Fruit fly (Drosophila melanogaster) whole organism, embryonic: Measurements from ENCODE around the gene CG4586.
A peak's percentile ranks its signal among the peaks of the same experiment; 100 is the strongest.

Experiments used
- Aef1 ChIP-seq: fragments of 200-800 bp; sonication (Bioruptor generic); IDR thresholded peaks from 3 replicates; pipeline ENCODE4 v1.3.6; 2022; ENCODE audit warnings: missing biosample characterization, missing genetic modification characterization
- Atf6 ChIP-seq: fragments of 200-800 bp; sonication (Bioruptor generic); IDR thresholded peaks from 2 replicates; pipeline ENCODE4 v1.3.6; 2022; ENCODE audit warnings: missing biosample characterization, missing genetic modification characterization
- CG10959 ChIP-seq: fragments of 200-800 bp; sonication (Bioruptor generic); IDR thresholded peaks from 2 replicates; pipeline ENCODE4 v1.3.6; 2022; ENCODE audit warnings: missing biosample characterization, missing genetic modification characterization
- CG12744 ChIP-seq: fragments of 200-800 bp; sonication (Bioruptor generic); optimal IDR thresholded peaks from 2 replicates; lab custom pipeline; 2016; ENCODE audit warnings: missing biosample characterization, missing genetic modification characterization
- CG13775 ChIP-seq: fragments of 200-800 bp; sonication (Bioruptor generic); optimal IDR thresholded peaks from 3 replicates; lab custom pipeline; 2017; ENCODE audit warnings: missing biosample characterization, mild to moderate bottlenecking, missing genetic modification characterization
- CG13894 ChIP-seq: fragments of 200-800 bp; sonication (Bioruptor generic); optimal IDR thresholded peaks from 3 replicates; lab custom pipeline; 2018; ENCODE audit warnings: missing biosample characterization, mild to moderate bottlenecking, missing genetic modification characterization, moderate library complexity
- CG15269 ChIP-seq: fragments of 200-800 bp; sonication (Bioruptor generic); optimal IDR thresholded peaks from 2 replicates; lab custom pipeline; 2018; ENCODE audit warnings: missing biosample characterization, mild to moderate bottlenecking, missing genetic modification characterization, moderate library complexity
- CG17612 ChIP-seq: fragments of 200-800 bp; sonication (Bioruptor generic); IDR thresholded peaks from 2 replicates; pipeline ENCODE4 v1.3.6; 2022; ENCODE audit warnings: missing biosample characterization, missing genetic modification characterization
- CG18262 ChIP-seq: fragments of 200-800 bp; optimal IDR thresholded peaks from 3 replicates; lab custom pipeline; 2019; ENCODE audit warnings: missing biosample characterization, mild to moderate bottlenecking, missing genetic modification characterization, moderate library complexity
- CG18599 ChIP-seq: fragments of 200-800 bp; sonication (Bioruptor generic); optimal IDR thresholded peaks from 3 replicates; lab custom pipeline; 2017; ENCODE audit warnings: missing biosample characterization, missing genetic modification characterization, mild to moderate bottlenecking, moderate library complexity, missing genetic modification reagents
- CG32767 ChIP-seq: fragments of 200-800 bp; sonication (Bioruptor generic); IDR thresholded peaks from 2 replicates; pipeline ENCODE4 v1.3.6; 2022; ENCODE audit warnings: missing biosample characterization, missing genetic modification characterization
- CG3281 ChIP-seq: fragments of 200-800 bp; sonication (Bioruptor generic); optimal IDR thresholded peaks from 3 replicates; lab custom pipeline; 2017; ENCODE audit warnings: missing biosample characterization, mild to moderate bottlenecking, missing genetic modification characterization
- CG33213 ChIP-seq: fragments of 200-800 bp; sonication (Bioruptor generic); optimal IDR thresholded peaks from 3 replicates; lab custom pipeline; 2016; ENCODE audit warnings: missing biosample characterization, missing genetic modification characterization
- CG43689 ChIP-seq: fragments of 200-800 bp; sonication (Bioruptor generic); IDR thresholded peaks from 2 replicates; pipeline ENCODE4 v1.3.6; 2022; ENCODE audit warnings: missing biosample characterization, missing genetic modification characterization
- CG4404 ChIP-seq: fragments of 200-800 bp; sonication (Bioruptor generic); IDR thresholded peaks from 2 replicates; pipeline ENCODE4 v1.3.6; 2022; ENCODE audit warnings: missing biosample characterization, missing genetic modification characterization
- CG6683 ChIP-seq: fragments of 200-800 bp; sonication (Bioruptor generic); optimal IDR thresholded peaks from 2 replicates; lab custom pipeline; 2017; ENCODE audit warnings: missing biosample characterization, mild to moderate bottlenecking, missing genetic modification characterization, missing genetic modification reagents
- CG6813 ChIP-seq: fragments of 200-800 bp; sonication (Bioruptor generic); optimal IDR thresholded peaks from 2 replicates; lab custom pipeline; 2017; ENCODE audit warnings: missing biosample characterization, missing genetic modification characterization, mild to moderate bottlenecking, moderate library complexity, missing genetic modification reagents
- CG8765 ChIP-seq: fragments of 200-800 bp; sonication (Bioruptor generic); IDR thresholded peaks from 2 replicates; pipeline ENCODE4 v1.3.6; 2022; ENCODE audit warnings: missing biosample characterization, missing genetic modification characterization
- CG9437 ChIP-seq: fragments of 200-800 bp; sonication (Bioruptor generic); optimal IDR thresholded peaks from 2 replicates; lab custom pipeline; 2018; ENCODE audit warnings: missing biosample characterization, mild to moderate bottlenecking, missing genetic modification characterization
- Chrac-16 ChIP-seq: fragments of 200-800 bp; sonication (Bioruptor generic); optimal IDR thresholded peaks from 3 replicates; lab custom pipeline; 2016; ENCODE audit warnings: missing biosample characterization, missing genetic modification characterization
- D19A ChIP-seq: fragments of 200-800 bp; optimal IDR thresholded peaks from 3 replicates; lab custom pipeline; 2019; ENCODE audit warnings: missing biosample characterization, mild to moderate bottlenecking, missing genetic modification characterization, moderate library complexity
- Deaf1 ChIP-seq: fragments of 200-800 bp; optimal IDR thresholded peaks from 3 replicates; lab custom pipeline; 2019; ENCODE audit warnings: missing biosample characterization, mild to moderate bottlenecking, missing genetic modification characterization, moderate library complexity
- Drgx ChIP-seq: fragments of 200-800 bp; sonication (Bioruptor generic); IDR thresholded peaks from 2 replicates; pipeline ENCODE4 v1.3.6; 2022; ENCODE audit warnings: missing biosample characterization, missing genetic modification characterization
- Fer2 ChIP-seq: fragments of 200-800 bp; sonication (Bioruptor generic); optimal IDR thresholded peaks from 2 replicates; lab custom pipeline; 2018; ENCODE audit warnings: missing biosample characterization, mild to moderate bottlenecking, missing genetic modification characterization, moderate library complexity
- Hmr ChIP-seq: fragments of 200-800 bp; sonication (Bioruptor generic); optimal IDR thresholded peaks from 3 replicates; lab custom pipeline; 2017; ENCODE audit warnings: mild to moderate bottlenecking, missing biosample characterization, missing genetic modification reagents, missing genetic modification characterization
- Lim3 ChIP-seq: fragments of 200-800 bp; sonication (Bioruptor generic); IDR thresholded peaks from 2 replicates; pipeline ENCODE4 v1.3.6; 2022; ENCODE audit warnings: missing biosample characterization, missing genetic modification characterization
- MESR4 ChIP-seq: fragments of 200-800 bp; sonication (Bioruptor generic); optimal IDR thresholded peaks from 2 replicates; lab custom pipeline; 2018; ENCODE audit warnings: missing biosample characterization, mild to moderate bottlenecking, missing genetic modification characterization, moderate library complexity
- Mad ChIP-seq: fragments of 200-800 bp; sonication (Bioruptor generic); optimal IDR thresholded peaks from 2 replicates; lab custom pipeline; 2016; ENCODE audit warnings: missing biosample characterization, missing genetic modification characterization
- Med ChIP-seq: fragments of 200-800 bp; sonication (Bioruptor generic); peaks from one replicate; lab custom pipeline; 2016; ENCODE audit warnings: missing biosample characterization, missing genetic modification characterization, mild to moderate bottlenecking, inconsistent platforms, moderate library complexity
- Oaz ChIP-seq: fragments of 200-800 bp; sonication (Bioruptor generic); IDR thresholded peaks from 2 replicates; pipeline ENCODE4 v1.3.6; 2022; ENCODE audit warnings: missing biosample characterization, missing genetic modification characterization
- Rx ChIP-seq: fragments of 200-800 bp; sonication (Bioruptor generic); IDR thresholded peaks from 2 replicates; pipeline ENCODE4 v1.3.6; 2022; ENCODE audit warnings: missing biosample characterization, missing genetic modification characterization
- Vsx1 ChIP-seq: fragments of 200-800 bp; sonication (Bioruptor generic); optimal IDR thresholded peaks from 2 replicates; lab custom pipeline; 2017; ENCODE audit warnings: missing biosample characterization, mild to moderate bottlenecking, missing genetic modification characterization, missing genetic modification reagents
- az2 ChIP-seq: fragments of 200-800 bp; sonication (Bioruptor generic); optimal IDR thresholded peaks from 3 replicates; lab custom pipeline; 2016; ENCODE audit warnings: missing biosample characterization, missing genetic modification characterization
- btn ChIP-seq: fragments of 200-800 bp; sonication (Bioruptor generic); optimal IDR thresholded peaks from 2 replicates; lab custom pipeline; 2016; ENCODE audit warnings: missing biosample characterization, missing genetic modification characterization
- cad ChIP-seq: fragments of >200 bp; optimal IDR thresholded peaks from 2 replicates; lab custom pipeline; 2017; ENCODE audit warnings: missing biosample characterization, missing genetic modification characterization
- ci ChIP-seq: fragments of 200-800 bp; sonication (Bioruptor generic); IDR thresholded peaks from 3 replicates; pipeline ENCODE4 v1.3.6; 2022; ENCODE audit warnings: missing biosample characterization, missing genetic modification characterization
- emc ChIP-seq: fragments of 200-800 bp; sonication (Bioruptor generic); optimal IDR thresholded peaks from 2 replicates; lab custom pipeline; 2016; ENCODE audit warnings: missing biosample characterization, missing genetic modification characterization
- gcm2 ChIP-seq: fragments of 200-800 bp; sonication (Bioruptor generic); optimal IDR thresholded peaks from 2 replicates; lab custom pipeline; 2016; ENCODE audit warnings: missing biosample characterization, missing genetic modification characterization
- gem ChIP-seq: fragments of 200-800 bp; sonication (Bioruptor generic); optimal IDR thresholded peaks from 2 replicates; lab custom pipeline; 2019; ENCODE audit warnings: missing biosample characterization, mild to moderate bottlenecking, missing genetic modification characterization, moderate library complexity
- gfzf ChIP-seq: fragments of 200-800 bp; sonication (Bioruptor generic); optimal IDR thresholded peaks from 2 replicates; lab custom pipeline; 2016; ENCODE audit warnings: missing biosample characterization, mild to moderate bottlenecking, missing genetic modification characterization, moderate library complexity
- kah ChIP-seq: fragments of 200-800 bp; sonication (Bioruptor generic); optimal IDR thresholded peaks from 2 replicates; lab custom pipeline; 2018; ENCODE audit warnings: missing biosample characterization, mild to moderate bottlenecking, missing genetic modification characterization
- ken ChIP-seq: fragments of 200-800 bp; sonication (Bioruptor generic); IDR thresholded peaks from 3 replicates; pipeline ENCODE4 v1.3.6; 2022; ENCODE audit warnings: missing biosample characterization, missing genetic modification characterization
- lola ChIP-seq, 3 experiments: fragments of >200 bp in 2 of 3; fragments of 200-800 bp in 1 of 3; sonication (Bioruptor generic) in 1 of 3; optimal IDR thresholded peaks; 2 replicates each; lab custom pipeline; 2017 to 2019; ENCODE audit warnings: missing biosample characterization in 3 of 3, missing genetic modification characterization in 3 of 3, mild to moderate bottlenecking in 1 of 3, moderate library complexity in 1 of 3
- pzg ChIP-seq: fragments of 200-800 bp; sonication (Bioruptor generic); optimal IDR thresholded peaks from 3 replicates; lab custom pipeline; 2018; ENCODE audit warnings: missing biosample characterization, mild to moderate bottlenecking, missing genetic modification characterization, moderate library complexity
- ranshi ChIP-seq: fragments of 200-800 bp; sonication (Bioruptor generic); IDR thresholded peaks from 2 replicates; pipeline ENCODE4 v1.3.6; 2022; ENCODE audit warnings: missing biosample characterization, missing genetic modification characterization
- ro ChIP-seq: fragments of 200-800 bp; sonication (Bioruptor generic); IDR thresholded peaks from 2 replicates; pipeline ENCODE4 v1.3.6; 2022; ENCODE audit warnings: missing biosample characterization, missing genetic modification characterization
- row ChIP-seq: fragments of 200-800 bp; sonication (Bioruptor generic); IDR thresholded peaks from 3 replicates; pipeline ENCODE4 v1.3.6; 2022; ENCODE audit warnings: missing biosample characterization, missing genetic modification characterization
- shn ChIP-seq: fragments of 200-800 bp; sonication (Bioruptor generic); optimal IDR thresholded peaks from 3 replicates; lab custom pipeline; 2016; ENCODE audit warnings: missing biosample characterization, missing genetic modification characterization
- unpg ChIP-seq: fragments of 200-800 bp; sonication (Bioruptor generic); optimal IDR thresholded peaks from 3 replicates; lab custom pipeline; 2018; ENCODE audit warnings: missing biosample characterization, mild to moderate bottlenecking, missing genetic modification characterization, moderate library complexity

The CG4586 gene

DNA sequence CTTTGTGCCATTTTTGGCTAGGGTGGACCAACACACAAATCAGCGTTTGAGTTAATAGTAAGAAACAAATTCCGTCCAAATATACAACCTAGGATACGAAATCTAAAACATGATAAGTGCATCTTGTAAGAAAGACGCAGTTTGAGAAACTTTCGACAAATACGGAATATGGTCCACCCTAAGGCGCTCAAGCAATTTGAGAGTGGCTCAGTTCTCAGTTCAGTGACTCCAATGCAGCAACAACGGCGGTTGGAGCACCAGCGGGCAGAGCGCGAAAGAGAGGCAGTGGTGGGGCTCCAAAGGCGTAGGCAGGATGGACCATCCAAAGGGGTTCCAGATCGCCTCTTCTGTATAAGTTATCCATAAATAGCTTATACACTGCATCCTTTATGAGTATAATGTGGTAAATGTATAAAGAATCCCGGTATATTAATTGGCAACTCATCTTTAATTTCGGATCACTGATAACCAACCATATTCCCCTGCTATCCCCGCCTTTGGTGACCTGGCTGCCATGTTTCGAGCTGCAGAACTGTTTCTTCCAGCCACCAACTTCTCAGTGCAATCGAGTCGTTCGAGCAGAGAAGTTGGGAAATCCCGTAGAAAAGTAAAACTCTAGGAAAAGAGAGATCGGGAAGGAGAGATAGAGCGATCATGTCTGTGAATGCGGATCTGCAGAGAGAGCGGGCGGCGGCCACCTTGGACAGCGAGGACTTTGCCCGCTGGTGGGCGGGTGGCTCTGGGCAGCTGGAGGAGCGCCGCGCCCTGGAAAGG, at the start of gene CG4586 (continued):
- TF ChIP-seq CG17612 (GFP tag; lab: Robert Waterston, UW) (peak; percentile 82), CG15269 (tag; lab: Kevin White, UChicago) (peak; percentile 96), kah (GFP tag; lab: Kevin White, UChicago) (peak; percentile 84), Fer2 (tag; lab: Kevin White, UChicago) (peak; percentile 84), CG6683 (GFP tag; lab: Kevin White, UChicago) (peak; percentile 94), Deaf1 (peak; percentile 79), CG18262 (peak; percentile 90), Rx (GFP tag; lab: Robert Waterston, UW) (peak; percentile 91), CG8765 (GFP tag; lab: Robert Waterston, UW) (peak; percentile 75), CG18599 (peak; percentile 98), CG9437 (GFP tag; lab: Kevin White, UChicago) (peak; percentile 86), ranshi (GFP tag; lab: Robert Waterston, UW) (peak; percentile 95), CG6813 (peak; percentile 97), CG33213 (GFP tag; lab: Kevin White, UChicago) (peak; percentile 97), az2 (GFP tag; lab: Kevin White, UChicago) (peak; percentile 94), Mad (GFP tag; lab: Kevin White, UChicago) (peak; percentile 94), CG4404 (GFP tag; lab: Robert Waterston, UW) (peak; percentile 61), pzg (GFP tag; lab: Kevin White, UChicago) (peak; percentile 36), D19A (tag; lab: Kevin White, UChicago) (peak; percentile 90), gcm2 (GFP tag; lab: Kevin White, UChicago) (peak; percentile 95), CG13775 (peak; percentile 91), btn (GFP tag; lab: Kevin White, UChicago) (peak; percentile 96), Aef1 (GFP tag; lab: Robert Waterston, UW) (peak; percentile 85), CG12744 (GFP tag; lab: Kevin White, UChicago) (peak; percentile 95), ro (GFP tag; lab: Robert Waterston, UW) (peak; percentile 52), CG3281 (GFP tag; lab: Kevin White, UChicago) (peak; percentile 98), CG13894 (peak; percentile 95), Oaz (GFP tag; lab: Robert Waterston, UW) (peak; percentile 81), CG43689 (GFP tag; lab: Robert Waterston, UW) (peak; percentile 84; the same call in 1 of the 2 replicates), unpg (GFP tag; lab: Kevin White, UChicago) (peak; percentile 98), Med (GFP tag; lab: Kevin White, UChicago) (peak; percentile 100), gfzf (GFP tag; lab: Kevin White, UChicago) (no peak), MESR4 (GFP tag; lab: Kevin White, UChicago) (peak; percentile 77), row (GFP tag; lab: Robert Waterston, UW) (peak; percentile 91), ken (GFP tag; lab: Robert Waterston, UW) (peak; percentile 91), CG10959 (GFP tag; lab: Robert Waterston, UW) (peak; percentile 75), Lim3 (GFP tag; lab: Robert Waterston, UW) (peak; percentile 58; the same call in 1 of the 2 replicates), ci (GFP tag; lab: Robert Waterston, UW) (peak; percentile 98), gem (peak; percentile 95), Hmr (peak; percentile 98), emc (peak; percentile 90), CG32767 (GFP tag; lab: Robert Waterston, UW) (peak; percentile 91), Vsx1 (peak; percentile 90), lola (GFP tag; optimal IDR thresholded peaks at IDR 0.05; lab: Kevin White, UChicago) (peak in 1 of 3 experiments; percentile 67), Drgx (GFP tag; lab: Robert Waterston, UW) (peak; percentile 99), Atf6 (GFP tag; lab: Robert Waterston, UW) (peak; percentile 96), shn (GFP tag; lab: Kevin White, UChicago) (peak; percentile 90), cad (GFP tag; lab: Kevin White, UChicago) (no peak), Chrac-16 (GFP tag; lab: Kevin White, UChicago) (peak; percentile 91)
